Worm (Caenorhabditis elegans) whole organism, L2 larva: Measurements from ENCODE around the gene F55A11.11.

Experiments used
- egl-27 ChIP-seq: sonication (generic microtip); optimal IDR thresholded peaks from 3 replicates; lab custom pipeline; 2017; ENCODE audit warnings: missing biosample characterization, missing genetic modification reagents, missing genetic modification characterization
- elt-1 ChIP-seq: fragments of 150-350 bp; optimal IDR thresholded peaks from 2 replicates; lab custom pipeline; 2014; ENCODE audit warnings: missing biosample characterization, missing genetic modification characterization
- elt-3 ChIP-seq: sonication (generic microtip); optimal IDR thresholded peaks from 2 replicates; lab custom pipeline; 2017; ENCODE audit warnings: missing biosample characterization, missing genetic modification characterization
- lin-13 ChIP-seq: fragments of 150-350 bp; optimal IDR thresholded peaks from 2 replicates; lab custom pipeline; 2014; ENCODE audit warnings: missing biosample characterization, missing genetic modification reagents, missing genetic modification characterization
- lsy-2 ChIP-seq, 2 experiments: fragments of 150-350 bp in 1 of 2; sonication (generic microtip) in 1 of 2; optimal IDR thresholded peaks; 2 replicates each; lab custom pipeline; 2014 to 2017; ENCODE audit warnings: missing biosample characterization in 2 of 2, missing genetic modification characterization in 2 of 2
- mab-5 ChIP-seq: fragments of 150-350 bp; optimal IDR thresholded peaks from 2 replicates; lab custom pipeline; 2014; ENCODE audit warnings: missing biosample characterization, missing genetic modification characterization
- nhr-10 ChIP-seq: sonication (generic microtip); optimal IDR thresholded peaks from 2 replicates; lab custom pipeline; 2017; ENCODE audit warnings: missing biosample characterization, missing genetic modification characterization
- nhr-12 ChIP-seq: fragments of 150-350 bp; optimal IDR thresholded peaks from 2 replicates; lab custom pipeline; 2014; ENCODE audit warnings: missing biosample characterization, missing genetic modification characterization

- no peak for TF ChIP-seq elt-1 (tag; lab: Kevin White, UChicago)
- no peak for TF ChIP-seq elt-3
- no peak for TF ChIP-seq lin-13
- TF ChIP-seq lsy-2 (tag; optimal IDR thresholded peaks at IDR 0.05; lab: Kevin White, UChicago) = no peak
- TF ChIP-seq mab-5 (tag; lab: Kevin White, UChicago) = no peak
- TF ChIP-seq nhr-12 (tag; lab: Kevin White, UChicago) = no peak
- TF ChIP-seq nhr-10 (tag; lab: Kevin White, UChicago) = no peak
- TF ChIP-seq egl-27 (tag; lab: Kevin White, UChicago) = no peak
These were observed 27.0 kb downstream of the F55A11.11 start for ce11 chrV:11809935-11810334.
